Worm (Caenorhabditis elegans) whole organism, early embryonic: ENCODE results near the gene srw-24.

Experiments used
- B0310.2 ChIP-seq: sonication (generic microtip); optimal IDR thresholded peaks from 2 replicates; lab custom pipeline; 2016; ENCODE audit warnings: mild to moderate bottlenecking, missing genetic modification characterization, missing compliant biosample characterization
- F13C5.2 ChIP-seq: sonication (generic microtip); optimal IDR thresholded peaks from 2 replicates; lab custom pipeline; 2017; ENCODE audit warnings: mild to moderate bottlenecking, missing genetic modification characterization, inconsistent platforms, missing compliant biosample characterization
- aly-1 ChIP-seq: sonication (generic microtip); optimal IDR thresholded peaks from 2 replicates; lab custom pipeline; 2016; ENCODE audit warnings: missing genetic modification characterization, missing compliant biosample characterization
- ama-1 ChIP-seq: fragments of 150-350 bp; optimal IDR thresholded peaks from 2 replicates; lab custom pipeline; 2014
- ceh-13 ChIP-seq: fragments of 200-800 bp; sonication (Bioruptor generic); optimal IDR thresholded peaks from 2 replicates; lab custom pipeline; 2018; ENCODE audit warnings: mild to moderate bottlenecking, missing genetic modification characterization, missing compliant biosample characterization
- ceh-36 ChIP-seq: sonication (generic microtip); optimal IDR thresholded peaks from 2 replicates; lab custom pipeline; 2016; ENCODE audit warnings: missing genetic modification characterization, inconsistent platforms, missing compliant biosample characterization
- ets-7 ChIP-seq: sonication (generic microtip); optimal IDR thresholded peaks from 2 replicates; lab custom pipeline; 2016; ENCODE audit warnings: missing genotype, missing genetic modification characterization, missing compliant biosample characterization
- flt-1 ChIP-seq: fragments of 200-800 bp; sonication (Bioruptor generic); IDR thresholded peaks from 2 replicates; pipeline ENCODE4 v1.3.6; 2022; ENCODE audit warnings: missing genetic modification characterization, missing compliant biosample characterization
- hmbx-1 ChIP-seq: sonication (generic microtip); optimal IDR thresholded peaks from 2 replicates; lab custom pipeline; 2016; ENCODE audit warnings: mild to moderate bottlenecking, missing genetic modification characterization, missing compliant biosample characterization
- hmg-4 ChIP-seq: fragments of 200-800 bp; sonication (Bioruptor generic); optimal IDR thresholded peaks from 2 replicates; lab custom pipeline; 2018; ENCODE audit warnings: mild to moderate bottlenecking, missing genetic modification characterization, missing compliant biosample characterization
- hnd-1 ChIP-seq: sonication (generic microtip); optimal IDR thresholded peaks from 2 replicates; lab custom pipeline; 2016; ENCODE audit warnings: missing genetic modification characterization, missing compliant biosample characterization
- pes-1 ChIP-seq: fragments of 200-800 bp; sonication (Bioruptor generic); IDR thresholded peaks from 2 replicates; pipeline ENCODE4 v1.3.6; 2022; ENCODE audit warnings: missing genetic modification reagents, missing genetic modification characterization, missing compliant biosample characterization
- scrt-1 ChIP-seq: fragments of 200-800 bp; sonication (Bioruptor generic); IDR thresholded peaks from 2 replicates; pipeline ENCODE4 v1.3.6; 2022; ENCODE audit warnings: missing genetic modification characterization, missing compliant biosample characterization
- sea-1 ChIP-seq: fragments of 200-800 bp; sonication (Bioruptor generic); conservative IDR thresholded peaks from 2 replicates; pipeline ENCODE4 v1.3.6; 2022; ENCODE audit warnings: missing genetic modification characterization, missing compliant biosample characterization
- tbx-11 ChIP-seq: fragments of 200-800 bp; sonication (Bioruptor generic); IDR thresholded peaks from 2 replicates; pipeline ENCODE4 v1.3.6; 2022; ENCODE audit warnings: missing genetic modification characterization, missing compliant biosample characterization
- tbx-37 ChIP-seq: fragments of 200-800 bp; sonication (Bioruptor generic); conservative IDR thresholded peaks from 2 replicates; pipeline ENCODE4 v1.3.6; 2022; ENCODE audit warnings: missing genetic modification reagents, missing genetic modification characterization, missing compliant biosample characterization
- tra-4 ChIP-seq: sonication (generic microtip); optimal IDR thresholded peaks from 2 replicates; lab custom pipeline; 2017; ENCODE audit warnings: missing genetic modification characterization, missing compliant biosample characterization

srw-24 gene

DNA sequence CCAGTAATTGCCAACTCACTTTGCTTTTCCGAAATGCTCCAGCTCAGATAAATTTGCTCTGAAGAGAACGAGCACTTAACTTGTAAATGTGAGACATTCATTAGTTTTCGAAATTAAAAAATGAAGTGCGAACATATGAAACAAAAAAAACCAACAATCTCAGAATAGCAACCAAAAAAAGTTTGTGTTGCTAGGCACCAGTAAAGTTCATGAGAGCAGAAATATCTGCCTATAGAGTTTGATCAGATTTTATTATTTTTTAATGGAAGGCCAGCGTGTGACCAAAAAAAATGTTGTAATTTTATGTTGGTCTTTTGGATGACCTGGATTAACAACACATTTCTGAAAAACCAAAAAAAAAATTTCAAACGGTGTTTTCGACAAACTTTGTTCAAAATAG is 40.4 kb downstream of the srw-24 start, which contains the start of gene M01B2.12:
TSS of gene M01B2.12 (minus strand) at position 101 of the 400 bp plus-strand sequence.
- no peak for TF ChIP-seq tbx-11 (GFP tag; lab: Robert Waterston, UW)
- no peak for TF ChIP-seq hmbx-1 (tag; lab: Kevin White, UChicago)
- TF ChIP-seq ama-1 (lab: Kevin White, UChicago) = no peak
- TF ChIP-seq tbx-37 (GFP tag; lab: Robert Waterston, UW) = no peak
- TF ChIP-seq pes-1 (GFP tag; lab: Robert Waterston, UW) = no peak

DNA sequence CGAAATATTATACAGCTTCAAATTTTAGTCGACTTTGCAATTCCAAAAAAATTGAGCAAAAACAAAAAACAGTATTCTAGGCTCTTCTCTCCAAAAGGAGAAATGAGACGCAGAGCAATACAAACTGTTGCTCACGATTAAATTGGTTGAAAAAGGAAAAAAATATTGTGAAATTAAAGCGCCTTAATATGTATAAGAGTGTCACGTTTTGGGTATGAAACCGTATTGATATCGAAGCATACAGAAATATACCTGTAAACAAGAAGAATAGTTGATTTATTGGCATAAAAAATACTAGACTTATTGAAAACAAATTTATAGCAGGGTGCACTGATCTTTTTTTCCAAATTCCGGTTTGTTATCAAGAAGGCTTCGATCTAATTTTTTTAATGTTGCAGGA is 42.0 kb downstream of the srw-24 start, which contains the start of gene M01B2.13:
TSS of gene M01B2.13 (minus strand) at position 101 of the 400 bp plus-strand sequence.
- no peak for TF ChIP-seq F13C5.2
- TF ChIP-seq sea-1 (GFP tag; lab: Robert Waterston, UW) = no peak
- TF ChIP-seq aly-1 (tag; lab: Kevin White, UChicago) = no peak
- TF ChIP-seq ceh-36 (tag; lab: Kevin White, UChicago) = no peak
- TF ChIP-seq tra-4 = no peak
- no peak for TF ChIP-seq tbx-37 (GFP tag; lab: Robert Waterston, UW)

- TF ChIP-seq tra-4 (no peak), ets-7 (tag; lab: Kevin White, UChicago) (no peak), ama-1 (lab: Kevin White, UChicago) (no peak), ceh-36 (tag; lab: Kevin White, UChicago) (no peak), B0310.2 (tag; lab: Kevin White, UChicago) (no peak), sea-1 (GFP tag; lab: Robert Waterston, UW) (no peak), tbx-11 (GFP tag; lab: Robert Waterston, UW) (no peak), F13C5.2 (no peak), ceh-13 (GFP tag; lab: Kevin White, UChicago) (no peak), flt-1 (GFP tag; lab: Robert Waterston, UW) (no peak), tbx-37 (GFP tag; lab: Robert Waterston, UW) (no peak), hmbx-1 (tag; lab: Kevin White, UChicago) (no peak), aly-1 (tag; lab: Kevin White, UChicago) (no peak), scrt-1 (GFP tag; lab: Robert Waterston, UW) (no peak), hmg-4 (GFP tag; lab: Kevin White, UChicago) (no peak), pes-1 (GFP tag; lab: Robert Waterston, UW) (no peak), hnd-1 (tag; lab: Kevin White, UChicago) (no peak)
Observed at ce11 chrV:15267405-15267804, 43.6 kb downstream of the srw-24 start, which contains the start of gene T10H4.13. Gene T10H4.13, minus strand, starts transcription at chrV:15267505.

DNA sequence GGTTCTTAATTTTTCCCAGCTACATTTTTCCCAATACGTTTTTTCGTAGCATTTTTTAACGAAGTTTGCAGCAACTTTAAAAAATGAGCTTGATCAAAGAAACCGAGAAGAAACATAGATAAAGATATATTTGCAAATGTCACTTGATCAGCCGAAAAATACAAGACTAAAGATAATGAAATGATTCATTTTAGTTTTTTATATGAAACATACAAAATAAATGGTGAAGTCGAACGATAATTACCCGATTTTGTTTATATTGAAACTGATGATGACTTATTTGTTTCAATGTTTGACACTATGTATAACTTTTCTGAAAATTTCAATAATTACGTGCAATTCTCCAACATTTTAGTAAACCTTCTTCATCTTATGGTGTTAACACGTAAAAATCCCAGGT is 44.5 kb downstream of the srw-24 start, which contains the start of gene srw-22:
TSS of gene srw-22 (plus strand) at position 301 of the 400 bp plus-strand sequence.
- TF ChIP-seq hmg-4 (GFP tag; lab: Kevin White, UChicago) (no peak), tra-4 (no peak), pes-1 (GFP tag; lab: Robert Waterston, UW) (no peak), aly-1 (tag; lab: Kevin White, UChicago) (no peak), tbx-37 (GFP tag; lab: Robert Waterston, UW) (no peak), tbx-11 (GFP tag; lab: Robert Waterston, UW) (no peak), hnd-1 (tag; lab: Kevin White, UChicago) (no peak), ets-7 (tag; lab: Kevin White, UChicago) (no peak), ama-1 (lab: Kevin White, UChicago) (no peak)

DNA sequence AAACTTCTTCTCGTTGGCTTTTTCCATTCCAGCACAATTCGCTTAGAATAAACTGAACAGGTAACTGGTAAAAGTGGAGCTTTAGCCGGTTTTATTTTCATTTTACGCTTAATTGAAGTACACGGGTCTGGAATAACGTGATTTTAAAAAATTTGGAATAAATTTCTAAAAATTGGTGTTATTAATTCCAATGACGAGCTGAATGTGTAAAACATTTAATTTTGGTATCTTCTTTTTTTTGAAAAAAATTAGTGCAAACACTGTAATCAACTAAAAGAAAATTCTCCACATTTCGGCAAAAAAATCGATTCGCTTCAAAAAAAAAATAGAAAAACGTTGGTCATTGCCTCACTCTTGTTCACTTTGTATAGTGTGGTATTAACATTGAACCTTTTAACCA is 48.5 kb downstream of the srw-24 start, which contains the start of gene T10H4.4:
TSS of gene T10H4.4 (minus strand) at position 101 of the 400 bp plus-strand sequence.
- TF ChIP-seq hnd-1 (tag; lab: Kevin White, UChicago) = no peak
- TF ChIP-seq ets-7 (tag; lab: Kevin White, UChicago) = no peak
- no peak for TF ChIP-seq flt-1 (GFP tag; lab: Robert Waterston, UW)
- TF ChIP-seq ceh-36 (tag; lab: Kevin White, UChicago) = no peak
- TF ChIP-seq tra-4 = no peak
- no peak for TF ChIP-seq sea-1 (GFP tag; lab: Robert Waterston, UW)
- TF ChIP-seq hmbx-1 (tag; lab: Kevin White, UChicago) = no peak
- TF ChIP-seq B0310.2 (tag; lab: Kevin White, UChicago) = no peak
- no peak for TF ChIP-seq scrt-1 (GFP tag; lab: Robert Waterston, UW)
- TF ChIP-seq pes-1 (GFP tag; lab: Robert Waterston, UW) = no peak
- TF ChIP-seq tbx-11 (GFP tag; lab: Robert Waterston, UW) = no peak
- TF ChIP-seq hmg-4 (GFP tag; lab: Kevin White, UChicago) = no peak
- no peak for TF ChIP-seq ama-1 (lab: Kevin White, UChicago)
- TF ChIP-seq tbx-37 (GFP tag; lab: Robert Waterston, UW) = no peak
- TF ChIP-seq F13C5.2 = no peak
- no peak for TF ChIP-seq ceh-13 (GFP tag; lab: Kevin White, UChicago)

DNA sequence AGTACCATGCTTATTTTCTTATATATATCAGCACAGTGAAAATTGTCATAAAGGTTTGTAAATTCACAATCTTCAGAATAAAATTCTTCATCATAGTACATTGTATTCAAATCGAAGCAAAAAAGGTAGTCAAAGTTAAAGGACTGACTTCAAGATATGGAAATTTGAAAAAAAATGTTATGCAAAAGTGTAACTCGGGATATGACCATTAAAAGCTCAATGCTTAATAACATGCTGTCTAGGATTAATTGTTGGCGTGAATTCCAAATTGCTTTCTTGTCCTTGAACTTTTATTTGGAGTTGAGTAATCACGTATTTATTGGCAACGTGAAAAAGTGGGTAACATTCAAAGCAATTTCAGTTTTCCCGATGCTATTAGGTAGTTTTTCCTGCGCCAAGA is 51.0 kb downstream of the srw-24 start, which contains the start of gene srw-16:
TSS of gene srw-16 (minus strand) at position 101 of the 400 bp plus-strand sequence.
- no peak for TF ChIP-seq hmbx-1 (tag; lab: Kevin White, UChicago)
- TF ChIP-seq tra-4 = no peak
- no peak for TF ChIP-seq flt-1 (GFP tag; lab: Robert Waterston, UW)
- no peak for TF ChIP-seq hnd-1 (tag; lab: Kevin White, UChicago)
- no peak for TF ChIP-seq pes-1 (GFP tag; lab: Robert Waterston, UW)
- TF ChIP-seq sea-1 (GFP tag; lab: Robert Waterston, UW) = no peak
- no peak for TF ChIP-seq ceh-13 (GFP tag; lab: Kevin White, UChicago)
- TF ChIP-seq scrt-1 (GFP tag; lab: Robert Waterston, UW) = no peak
- no peak for TF ChIP-seq F13C5.2
- TF ChIP-seq ets-7 (tag; lab: Kevin White, UChicago) = no peak
- TF ChIP-seq tbx-11 (GFP tag; lab: Robert Waterston, UW) = no peak
- no peak for TF ChIP-seq tbx-37 (GFP tag; lab: Robert Waterston, UW)
- TF ChIP-seq B0310.2 (tag; lab: Kevin White, UChicago) = no peak
- no peak for TF ChIP-seq aly-1 (tag; lab: Kevin White, UChicago)
- no peak for TF ChIP-seq ceh-36 (tag; lab: Kevin White, UChicago)
- TF ChIP-seq hmg-4 (GFP tag; lab: Kevin White, UChicago) = no peak
